Worm (Caenorhabditis elegans) whole organism, midembryonic: ENCODE measurements around the gene F53B3.5.

Source experiments
- cog-1 ChIP-seq: sonication (generic microtip); optimal IDR thresholded peaks from 2 replicates; lab custom pipeline; 2016; ENCODE audit warnings: missing genetic modification characterization, missing compliant biosample characterization
- med-1 ChIP-seq: sonication (generic microtip); optimal IDR thresholded peaks from 2 replicates; lab custom pipeline; 2017; ENCODE audit warnings: missing genetic modification characterization, mild to moderate bottlenecking, missing compliant biosample characterization, antibody characterized with exemption, missing genetic modification reagents; ENCODE audit not compliant: insufficient read depth
- tab-1 ChIP-seq: fragments of 200-800 bp; sonication (Bioruptor generic); IDR thresholded peaks from 2 replicates; pipeline ENCODE4 v1.3.6; 2022; ENCODE audit warnings: missing genetic modification characterization, missing compliant biosample characterization
- ztf-23 ChIP-seq: fragments of 200-800 bp; sonication (Bioruptor generic); IDR thresholded peaks from 2 replicates; pipeline ENCODE4 v1.3.6; 2022; ENCODE audit warnings: missing genetic modification reagents, missing genetic modification characterization, missing compliant biosample characterization

- no peak for TF ChIP-seq tab-1 (GFP tag; lab: Robert Waterston, UW)
- no peak for TF ChIP-seq cog-1
- no peak for TF ChIP-seq ztf-23
- TF ChIP-seq med-1 (GFP tag; lab: Kevin White, UChicago): no peak
Observed at ce11 chrX:2906062-2906732, 26.8 kb upstream of the F53B3.5 start.
